Fruit fly (Drosophila melanogaster) whole organism, embryonic: Measurements from ENCODE around the gene Spn88Ea.

Experiments
- Atf6 ChIP-seq: fragments of 200-800 bp; sonication (Bioruptor generic); IDR thresholded peaks from 2 replicates; pipeline ENCODE4 v1.3.6; 2022; ENCODE audit warnings: missing biosample characterization, missing genetic modification characterization
- CG10147 ChIP-seq: fragments of 200-800 bp; sonication (Bioruptor generic); optimal IDR thresholded peaks from 2 replicates; lab custom pipeline; 2019; ENCODE audit warnings: missing biosample characterization, mild to moderate bottlenecking, missing genetic modification characterization, moderate library complexity
- CG10431 ChIP-seq: fragments of 200-800 bp; sonication (Bioruptor generic); optimal IDR thresholded peaks from 3 replicates; lab custom pipeline; 2018; ENCODE audit warnings: missing biosample characterization, mild to moderate bottlenecking, missing genetic modification characterization
- CG11723 ChIP-seq: fragments of 200-800 bp; sonication (Bioruptor generic); optimal IDR thresholded peaks from 2 replicates; lab custom pipeline; 2017; ENCODE audit warnings: missing biosample characterization, mild to moderate bottlenecking, missing genetic modification characterization
- CG13287 ChIP-seq: fragments of 200-800 bp; sonication (Bioruptor generic); IDR thresholded peaks from 2 replicates; pipeline ENCODE4 v1.3.6; 2022; ENCODE audit warnings: missing biosample characterization, missing genetic modification characterization; ENCODE audit not compliant: partially characterized antibody
- CG13775 ChIP-seq: fragments of 200-800 bp; sonication (Bioruptor generic); optimal IDR thresholded peaks from 3 replicates; lab custom pipeline; 2017; ENCODE audit warnings: missing biosample characterization, mild to moderate bottlenecking, missing genetic modification characterization
- CG14441 ChIP-seq: fragments of 200-800 bp; sonication (Bioruptor generic); IDR thresholded peaks from 2 replicates; pipeline ENCODE4 v1.3.6; 2022; ENCODE audit warnings: missing biosample characterization, missing genetic modification characterization
- CG14710 ChIP-seq: fragments of 200-800 bp; sonication (Bioruptor generic); optimal IDR thresholded peaks from 3 replicates; lab custom pipeline; 2019; ENCODE audit warnings: missing biosample characterization, mild to moderate bottlenecking, missing genetic modification characterization, moderate library complexity
- CG15073 ChIP-seq: fragments of 200-800 bp; sonication (Bioruptor generic); optimal IDR thresholded peaks from 2 replicates; lab custom pipeline; 2016; ENCODE audit warnings: missing biosample characterization, missing genetic modification characterization
- CG17328 ChIP-seq: fragments of 200-800 bp; sonication (Bioruptor generic); IDR thresholded peaks from 2 replicates; pipeline ENCODE4 v1.3.6; 2022; ENCODE audit warnings: missing biosample characterization, missing genetic modification characterization
- CG17385 ChIP-seq: fragments of 200-800 bp; sonication (Bioruptor generic); optimal IDR thresholded peaks from 3 replicates; lab custom pipeline; 2018; ENCODE audit warnings: missing biosample characterization, mild to moderate bottlenecking, missing genetic modification characterization
- CG18619 ChIP-seq: fragments of 200-800 bp; sonication (Bioruptor generic); optimal IDR thresholded peaks from 3 replicates; lab custom pipeline; 2017; ENCODE audit warnings: missing biosample characterization, mild to moderate bottlenecking, missing genetic modification characterization
- CG18764 ChIP-seq: fragments of 200-800 bp; sonication (Bioruptor generic); optimal IDR thresholded peaks from 3 replicates; lab custom pipeline; 2016; ENCODE audit warnings: missing biosample characterization, missing genetic modification characterization
- CG30403 ChIP-seq: fragments of 200-800 bp; sonication (Bioruptor generic); optimal IDR thresholded peaks from 3 replicates; lab custom pipeline; 2016; ENCODE audit warnings: missing biosample characterization, missing genetic modification characterization
- CG30431 ChIP-seq: fragments of 200-800 bp; sonication (Bioruptor generic); optimal IDR thresholded peaks from 2 replicates; lab custom pipeline; 2017; ENCODE audit warnings: missing biosample characterization, missing genetic modification characterization
- CG3838 ChIP-seq: fragments of 200-800 bp; sonication (Bioruptor generic); optimal IDR thresholded peaks from 3 replicates; lab custom pipeline; 2016; ENCODE audit warnings: missing biosample characterization, missing genetic modification characterization
- CG4360 ChIP-seq: fragments of 200-800 bp; sonication (Bioruptor generic); IDR thresholded peaks from 2 replicates; pipeline ENCODE4 v1.3.6; 2022; ENCODE audit warnings: missing biosample characterization, missing genetic modification characterization
- CG6854 ChIP-seq: fragments of 200-800 bp; sonication (Bioruptor generic); optimal IDR thresholded peaks from 3 replicates; lab custom pipeline; 2017; ENCODE audit warnings: missing biosample characterization, mild to moderate bottlenecking, missing genetic modification characterization
- CG9817 ChIP-seq: fragments of 200-800 bp; sonication (Bioruptor generic); optimal IDR thresholded peaks from 2 replicates; lab custom pipeline; 2018; ENCODE audit warnings: missing biosample characterization, mild to moderate bottlenecking, missing genetic modification characterization, moderate library complexity
- CHES-1-like ChIP-seq: fragments of 200-800 bp; sonication (Bioruptor generic); optimal IDR thresholded peaks from 2 replicates; lab custom pipeline; 2016; ENCODE audit warnings: missing biosample characterization, missing genetic modification characterization
- Dll ChIP-seq: fragments of 200-800 bp; sonication (Bioruptor generic); IDR thresholded peaks from 4 replicates; pipeline ENCODE4 v1.3.6; 2022; ENCODE audit warnings: missing biosample characterization, missing genetic modification characterization; ENCODE audit not compliant: partially characterized antibody
- Eip74EF ChIP-seq, 2 experiments: fragments of 200-800 bp in 1 of 2; fragments of >200 bp in 1 of 2; sonication (Bioruptor generic) in 1 of 2; optimal IDR thresholded peaks; 2 replicates each; lab custom pipeline; 2017 to 2019; ENCODE audit warnings: missing biosample characterization in 2 of 2, missing genetic modification characterization in 2 of 2, mild to moderate bottlenecking in 1 of 2, moderate library complexity in 1 of 2
- Ets65A ChIP-seq: fragments of 200-800 bp; sonication (Bioruptor generic); peaks from one replicate; lab custom pipeline; 2016; ENCODE audit warnings: missing biosample characterization, missing genetic modification characterization
- Hr51 ChIP-seq, 2 experiments: fragments of 200-800 bp; sonication (Bioruptor generic); optimal IDR thresholded peaks; 2 replicates in 1 of 2; 3 replicates in 1 of 2; lab custom pipeline; 2016 to 2018; ENCODE audit warnings: missing biosample characterization in 2 of 2, missing genetic modification characterization in 2 of 2, mild to moderate bottlenecking in 1 of 2, moderate library complexity in 1 of 2
- MTF-1 ChIP-seq: fragments of 200-800 bp; sonication (Bioruptor generic); optimal IDR thresholded peaks from 2 replicates; lab custom pipeline; 2018; ENCODE audit warnings: missing biosample characterization, mild to moderate bottlenecking, missing genetic modification characterization, borderline replicate concordance
- Nf-YC ChIP-seq: fragments of 200-800 bp; optimal IDR thresholded peaks from 3 replicates; lab custom pipeline; 2019; ENCODE audit warnings: missing biosample characterization, mild to moderate bottlenecking, missing genetic modification characterization, moderate library complexity
- Oli ChIP-seq: fragments of 200-800 bp; sonication (Bioruptor generic); optimal IDR thresholded peaks from 2 replicates; lab custom pipeline; 2018; ENCODE audit warnings: missing biosample characterization, mild to moderate bottlenecking, missing genetic modification characterization, moderate library complexity
- Trl ChIP-seq, 3 experiments: fragments of >200 bp in 2 of 3; fragments of 200-800 bp in 1 of 3; sonication (Bioruptor generic) in 1 of 3; optimal IDR thresholded peaks; 2 replicates in 1 of 3; 3 replicates in 2 of 3; lab custom pipeline; 2016 to 2017; ENCODE audit warnings: missing biosample characterization in 1 of 3, missing genetic modification characterization in 1 of 3
- ap ChIP-seq: fragments of 200-800 bp; sonication (Bioruptor generic); IDR thresholded peaks from 2 replicates; pipeline ENCODE4 v1.3.6; 2022; ENCODE audit warnings: missing biosample characterization, missing genetic modification characterization
- ash1 ChIP-seq: fragments of 200-800 bp; sonication (Bioruptor generic); optimal IDR thresholded peaks from 2 replicates; lab custom pipeline; 2018; ENCODE audit warnings: missing biosample characterization, mild to moderate bottlenecking, missing genetic modification characterization
- bcd ChIP-seq: fragments of 200-800 bp; sonication (Bioruptor generic); optimal IDR thresholded peaks from 2 replicates; lab custom pipeline; 2017; ENCODE audit warnings: missing biosample characterization, mild to moderate bottlenecking, missing genetic modification characterization
- bsh ChIP-seq, 2 experiments: fragments of 200-800 bp; sonication (Bioruptor generic); optimal IDR thresholded peaks; 2 replicates each; lab custom pipeline; 2017 to 2018; ENCODE audit warnings: mild to moderate bottlenecking in 2 of 2, missing biosample characterization in 2 of 2, missing genetic modification characterization in 2 of 2, moderate library complexity in 1 of 2
- dan ChIP-seq: fragments of 200-800 bp; sonication (Bioruptor generic); IDR thresholded peaks from 2 replicates; pipeline ENCODE4 v1.3.6; 2022; ENCODE audit warnings: missing biosample characterization, missing genetic modification characterization
- emc ChIP-seq: fragments of 200-800 bp; sonication (Bioruptor generic); optimal IDR thresholded peaks from 2 replicates; lab custom pipeline; 2016; ENCODE audit warnings: missing biosample characterization, missing genetic modification characterization
- hth ChIP-seq: fragments of >200 bp; optimal IDR thresholded peaks from 2 replicates; lab custom pipeline; 2017; ENCODE audit warnings: inconsistent platforms
- kay ChIP-seq: fragments of 200-800 bp; sonication (Bioruptor generic); optimal IDR thresholded peaks from 2 replicates; lab custom pipeline; 2016; ENCODE audit warnings: missing biosample characterization, missing genetic modification characterization
- lbe ChIP-seq: fragments of 200-800 bp; sonication (Bioruptor generic); optimal IDR thresholded peaks from 2 replicates; lab custom pipeline; 2016; ENCODE audit warnings: missing biosample characterization, mild to moderate bottlenecking, missing genetic modification characterization
- lola ChIP-seq, 3 experiments: fragments of >200 bp in 2 of 3; fragments of 200-800 bp in 1 of 3; sonication (Bioruptor generic) in 1 of 3; optimal IDR thresholded peaks; 2 replicates each; lab custom pipeline; 2017 to 2019; ENCODE audit warnings: missing biosample characterization in 3 of 3, missing genetic modification characterization in 3 of 3, mild to moderate bottlenecking in 1 of 3, moderate library complexity in 1 of 3
- nerfin-1 ChIP-seq: fragments of 200-800 bp; sonication (Bioruptor generic); optimal IDR thresholded peaks from 3 replicates; lab custom pipeline; 2019; ENCODE audit warnings: missing biosample characterization, mild to moderate bottlenecking, missing genetic modification characterization, moderate library complexity
- otp ChIP-seq: fragments of 200-800 bp; sonication (Bioruptor generic); IDR thresholded peaks from 3 replicates; pipeline ENCODE4, ENCODE4 v1.3.6; 2022; ENCODE audit warnings: missing biosample characterization, missing genetic modification characterization
- p53 ChIP-seq: fragments of 200-800 bp; sonication (Bioruptor generic); optimal IDR thresholded peaks from 2 replicates; lab custom pipeline; 2016; ENCODE audit warnings: missing biosample characterization, missing genetic modification characterization
- pan ChIP-seq, 4 experiments: fragments of >200 bp in 3 of 4; fragments of 200-800 bp in 1 of 4; sonication (Bioruptor generic) in 1 of 4; optimal IDR thresholded peaks in 3 of 4; IDR thresholded peaks in 1 of 4; 2 replicates each; pipeline versions ENCODE4 v1.3.6 to Lab custom; 2017 to 2022; ENCODE audit warnings: missing biosample characterization in 2 of 4, missing genetic modification characterization in 2 of 4, mixed read lengths in 1 of 4
- slbo ChIP-seq: fragments of 200-800 bp; sonication (Bioruptor generic); IDR thresholded peaks from 2 replicates; pipeline ENCODE4 v1.3.6; 2022; ENCODE audit warnings: missing biosample characterization, missing genetic modification characterization
- sug ChIP-seq: fragments of 200-800 bp; optimal IDR thresholded peaks from 2 replicates; lab custom pipeline; 2019; ENCODE audit warnings: missing biosample characterization, mild to moderate bottlenecking, missing genetic modification characterization, moderate library complexity
- unc-4 ChIP-seq: fragments of 200-800 bp; sonication (Bioruptor generic); IDR thresholded peaks from 2 replicates; pipeline ENCODE4 v1.3.6; 2022; ENCODE audit warnings: missing biosample characterization, missing genetic modification characterization; ENCODE audit not compliant: partially characterized antibody
- vfl ChIP-seq: fragments of 200-800 bp; sonication (Bioruptor generic); optimal IDR thresholded peaks from 2 replicates; lab custom pipeline; 2016; ENCODE audit warnings: missing biosample characterization, missing genetic modification characterization

Gene Spn88Ea

dm6 chr3R:15218824-15219576, 12.8 kb upstream of the Spn88Ea start, which contains the start of the genes SIDL and CG12241 (continued):
- TF ChIP-seq CG13287: no peak; the same call in 1 of the 2 replicates
- TF ChIP-seq slbo (GFP tag; lab: Robert Waterston, UW): peak; percentile 67
- no peak for TF ChIP-seq hth (lab: Kevin White, UChicago)
- TF ChIP-seq lbe (GFP tag; lab: Kevin White, UChicago): peak; percentile 79
- 0 out of 4 replicates have a peak, but pooled peaks have one; percentile 41 for TF ChIP-seq Dll
- TF ChIP-seq MTF-1: peak; percentile 32
- peak; percentile 75 for TF ChIP-seq sug (tag; lab: Kevin White, UChicago)
- TF ChIP-seq Trl (optimal IDR thresholded peaks at IDR 0.05; lab: Kevin White, UChicago): no peak
- TF ChIP-seq Trl (GFP tag; optimal IDR thresholded peaks at IDR 0.05; lab: Kevin White, UChicago): peak; percentile 84
- TF ChIP-seq Nf-YC: peak; percentile 65
- TF ChIP-seq CG17328 (GFP tag; lab: Robert Waterston, UW): no peak
- peak; percentile 48 for TF ChIP-seq vfl (GFP tag; lab: Kevin White, UChicago)
- no peak for TF ChIP-seq CG17385 (GFP tag; lab: Kevin White, UChicago)
- TF ChIP-seq CG30403 (GFP tag; lab: Kevin White, UChicago): peak; percentile 85
- peak; percentile 71 for TF ChIP-seq CG9817 (tag; lab: Kevin White, UChicago)
- TF ChIP-seq Eip74EF (GFP tag; optimal IDR thresholded peaks at IDR 0.05; lab: Kevin White, UChicago): no peak
- peak; percentile 57 for TF ChIP-seq nerfin-1 (tag; lab: Kevin White, UChicago)
- TF ChIP-seq CG15073: no peak
- no peak for TF ChIP-seq CG11723
- no peak for TF ChIP-seq otp
- 0 out of 2 replicates have a peak, but pooled peaks have one; percentile 44 for TF ChIP-seq unc-4 (GFP tag; lab: Robert Waterston, UW)
- no peak for TF ChIP-seq ap
- peak; percentile 64 for TF ChIP-seq CG18764 (GFP tag; lab: Kevin White, UChicago)
- peak; percentile 33 for TF ChIP-seq Oli (tag; lab: Kevin White, UChicago)
- peak; percentile 50; the same call in 1 of the 2 replicates for TF ChIP-seq dan (GFP tag; lab: Robert Waterston, UW)
- peak; percentile 73 for TF ChIP-seq CG14710
- TF ChIP-seq CG4360 (GFP tag; lab: Robert Waterston, UW): peak; percentile 70
- peak; percentile 68 for TF ChIP-seq CG3838
- TF ChIP-seq kay (GFP tag; lab: Kevin White, UChicago): peak; percentile 69
- TF ChIP-seq p53 (GFP tag; lab: Kevin White, UChicago): no peak
- peak; percentile 78 for TF ChIP-seq CG6854 (GFP tag; lab: Kevin White, UChicago)
- no peak for TF ChIP-seq CG10431 (GFP tag; lab: Kevin White, UChicago)
- peak; percentile 14 for TF ChIP-seq CHES-1-like (GFP tag; lab: Kevin White, UChicago)
- peak; percentile 98 for TF ChIP-seq Ets65A
- TF ChIP-seq pan (optimal IDR thresholded peaks at IDR 0.05; lab: Kevin White, UChicago): no peak
- TF ChIP-seq pan (GFP tag; optimal IDR thresholded peaks at IDR 0.05 in 1 of 2, IDR thresholded peaks at IDR 0.05 in 1 of 2): peak in 1 of 2 experiments; percentile 96
- TF ChIP-seq Atf6: peak; percentile 58
- TF ChIP-seq lola (GFP tag; optimal IDR thresholded peaks at IDR 0.05; lab: Kevin White, UChicago): peak in 1 of 3 experiments; percentile 45
- peak in 1 of 2 experiments; percentile 43 for TF ChIP-seq Hr51 (GFP tag; optimal IDR thresholded peaks at IDR 0.05; lab: Kevin White, UChicago)
- peak; percentile 76 for TF ChIP-seq CG13775 (GFP tag; lab: Kevin White, UChicago)
- TF ChIP-seq CG18619 (GFP tag; lab: Kevin White, UChicago): peak; percentile 39
- peak; percentile 73 for TF ChIP-seq CG10147 (GFP tag; lab: Kevin White, UChicago)
- TF ChIP-seq CG30431: no peak
- peak; percentile 48 for TF ChIP-seq emc
- TF ChIP-seq CG14441: peak; percentile 96
- peak; percentile 87 for TF ChIP-seq bcd (GFP tag; lab: Kevin White, UChicago)
- no peak for TF ChIP-seq ash1 (GFP tag; lab: Kevin White, UChicago)
- peak in 1 of 2 experiments; percentile 44 for TF ChIP-seq bsh (GFP tag; optimal IDR thresholded peaks at IDR 0.05; lab: Kevin White, UChicago)
